Fruit fly (Drosophila melanogaster) S2 (cell line): ENCODE results near the gene CG5087.

ENCODE experiments used
- CG8478 ChIP-seq: fragments of >200 bp; optimal IDR thresholded peaks from 2 replicates; lab custom pipeline; 2018
- CTCF ChIP-seq, 2 experiments: fragments of >200 bp; optimal IDR thresholded peaks; 2 replicates each; lab custom pipeline; 2018

DNA sequence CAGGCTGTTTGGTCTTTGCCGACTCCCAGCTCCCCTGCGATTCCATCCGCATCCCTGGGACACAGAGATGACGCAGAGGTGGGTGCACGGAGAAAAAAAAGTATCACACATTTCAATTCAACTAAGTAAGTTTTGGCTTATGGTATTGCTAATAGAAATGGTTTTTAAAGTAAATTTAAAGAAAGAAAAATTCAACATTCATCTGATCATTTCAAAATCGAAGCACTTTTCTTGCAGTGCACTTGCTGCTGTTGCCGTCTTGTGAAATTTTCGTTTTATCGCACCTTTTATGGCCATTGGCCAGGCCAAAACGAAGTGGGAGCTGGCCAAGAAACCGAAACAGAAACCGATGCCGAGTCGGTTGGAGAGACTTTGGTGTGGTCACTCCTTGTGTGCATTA is 47.3 kb downstream of the CG5087 start:
- TF ChIP-seq CTCF (optimal IDR thresholded peaks at IDR 0.05; lab: Kevin White, UChicago): no peak
- TF ChIP-seq CG8478: no peak
